Worm (Caenorhabditis elegans): ENCODE results near the gene F32D8.15.

The F32D8.15 gene

ce11 chrV:10940571-10940991 is 36.7 kb downstream of the F32D8.15 start (continued):
- TF ChIP-seq blmp-1 (tag; optimal IDR thresholded peaks at IDR 0.05) (peak; percentile 93), unc-62 (GFP tag; optimal IDR thresholded peaks at IDR 0.05) (no peak), nhr-71 (tag; optimal IDR thresholded peaks at IDR 0.05) (peak; percentile 83), grh-1 (GFP tag; IDR thresholded peaks at IDR 0.05) (no peak), lin-15B (tag; optimal IDR thresholded peaks at IDR 0.05) (no peak), nhr-11 (tag; optimal IDR thresholded peaks at IDR 0.05) (no peak), nhr-77 (tag; optimal IDR thresholded peaks at IDR 0.05) (peak; percentile 79), lin-39 (tag; optimal IDR thresholded peaks at IDR 0.05) (no peak), nhr-84 (tag; optimal IDR thresholded peaks at IDR 0.05) (no peak), lin-14 (GFP tag; optimal IDR thresholded peaks at IDR 0.05) (peak; percentile 85), nhr-20 (tag; optimal IDR thresholded peaks at IDR 0.05) (peak; percentile 73), nhr-90 (tag; optimal IDR thresholded peaks at IDR 0.05; ENCODE audit: poor library complexity) (peak; percentile 50), C04F5.9 (tag; optimal IDR thresholded peaks at IDR 0.05) (no peak), Y116A8C.19 (tag; optimal IDR thresholded peaks at IDR 0.05; ENCODE audit: borderline replicate concordance) (no peak), ets-5 (GFP tag; IDR thresholded peaks at IDR 0.05) (no peak), unc-86 (tag; optimal IDR thresholded peaks at IDR 0.05) (no peak), aha-1 (tag; optimal IDR thresholded peaks at IDR 0.05) (no peak), mab-9 (GFP tag; IDR thresholded peaks at IDR 0.05) (no peak), zip-4 (GFP tag; optimal IDR thresholded peaks at IDR 0.05) (peak; percentile 71), jun-1 (tag; optimal IDR thresholded peaks at IDR 0.05) (peak; percentile 62), xbp-1 (tag; optimal IDR thresholded peaks at IDR 0.05) (peak; percentile 24), ceh-88 (GFP tag; IDR thresholded peaks at IDR 0.05) (no peak), nhr-76 (tag; optimal IDR thresholded peaks at IDR 0.05) (no peak), dpl-1 (GFP tag; optimal IDR thresholded peaks at IDR 0.05) (peak; percentile 4 to 32 (median 30)), fkh-10 (GFP tag; optimal IDR thresholded peaks at IDR 0.05) (peak; percentile 18), lin-13 (GFP tag; optimal IDR thresholded peaks at IDR 0.05) (no peak), dsc-1 (tag; optimal IDR thresholded peaks at IDR 0.05) (peak; percentile 11), pax-3 (tag; optimal IDR thresholded peaks at IDR 0.05) (no peak), snu-23 (GFP tag; optimal IDR thresholded peaks at IDR 0.05) (peak; percentile 78), isw-1 (GFP tag; IDR thresholded peaks at IDR 0.05) (no peak), snpc-4 (tag; optimal IDR thresholded peaks at IDR 0.05) (no peak), mef-2 (tag; optimal IDR thresholded peaks at IDR 0.05) (no peak), lir-3 (tag; optimal IDR thresholded peaks at IDR 0.05; ENCODE audit: poor library complexity) (no peak), C16A3.4 (tag; optimal IDR thresholded peaks at IDR 0.05) (peak; percentile 62), ceh-8 (GFP tag; optimal IDR thresholded peaks at IDR 0.05) (no peak), ces-1 (GFP tag; optimal IDR thresholded peaks at IDR 0.05) (no peak), fos-1 (tag; optimal IDR thresholded peaks at IDR 0.05) (peak; percentile 62), ceh-90 (tag; optimal IDR thresholded peaks at IDR 0.05) (peak; percentile 14), nhr-12 (tag; optimal IDR thresholded peaks at IDR 0.05) (no peak), ceh-82 (tag; optimal IDR thresholded peaks at IDR 0.05) (peak in 2 of 3 experiments; percentile 13 to 58), F16B12.6 (tag; optimal IDR thresholded peaks at IDR 0.05) (no peak), sptf-1 (tag; optimal IDR thresholded peaks at IDR 0.05) (no peak), fkh-8 (tag; optimal IDR thresholded peaks at IDR 0.05) (peak; percentile 7), ztf-11 (tag; optimal IDR thresholded peaks at IDR 0.05) (no peak), hpl-2 (GFP tag; optimal IDR thresholded peaks at IDR 0.05) (peak; percentile 64), elt-2 (tag; optimal IDR thresholded peaks at IDR 0.05) (peak; percentile 95)
